Worm (Caenorhabditis elegans) whole organism, L3 larva: ENCODE results near the gene cdr-7.

Experiments
- aly-2 ChIP-seq: fragments of 150-350 bp; optimal IDR thresholded peaks from 2 replicates; lab custom pipeline; 2014; ENCODE audit warnings: missing biosample characterization, missing genetic modification characterization
- elt-1 ChIP-seq: fragments of 150-350 bp; optimal IDR thresholded peaks from 2 replicates; lab custom pipeline; 2014; ENCODE audit warnings: missing biosample characterization, missing genetic modification characterization
- lin-39 ChIP-seq: fragments of 150-350 bp; optimal IDR thresholded peaks from 2 replicates; lab custom pipeline; 2018; ENCODE audit warnings: missing biosample characterization, missing genetic modification reagents, missing genetic modification characterization
- mdl-1 ChIP-seq: fragments of 150-350 bp; optimal IDR thresholded peaks from 2 replicates; lab custom pipeline; 2014; ENCODE audit warnings: missing biosample characterization, missing genetic modification characterization
- nfya-1 ChIP-seq: sonication (generic microtip); optimal IDR thresholded peaks from 2 replicates; lab custom pipeline; 2017; ENCODE audit warnings: missing genetic modification characterization, mild to moderate bottlenecking, missing compliant biosample characterization, antibody characterized with exemption, moderate library complexity; ENCODE audit not compliant: insufficient read depth
- nhr-237 ChIP-seq: fragments of 150-350 bp; optimal IDR thresholded peaks from 2 replicates; lab custom pipeline; 2014; ENCODE audit warnings: missing biosample characterization, missing genetic modification characterization
- nhr-25 ChIP-seq: sonication (generic microtip); optimal IDR thresholded peaks from 2 replicates; lab custom pipeline; 2017; ENCODE audit warnings: missing biosample characterization, missing genetic modification characterization
- snpc-4 ChIP-seq: fragments of 150-350 bp; optimal IDR thresholded peaks from 2 replicates; lab custom pipeline; 2014; ENCODE audit warnings: missing biosample characterization, missing genetic modification characterization
- unc-39 ChIP-seq: sonication (generic microtip); optimal IDR thresholded peaks from 4 replicates; lab custom pipeline; 2017; ENCODE audit warnings: missing biosample characterization, missing genetic modification characterization
- unc-62 ChIP-seq: fragments of 150-350 bp; sonication (generic microtip); optimal IDR thresholded peaks from 4 replicates; lab custom pipeline; 2014; ENCODE audit warnings: missing biosample characterization, missing genetic modification reagents, missing genetic modification characterization
- zag-1 ChIP-seq: fragments of 150-350 bp; optimal IDR thresholded peaks from 2 replicates; lab custom pipeline; 2014; ENCODE audit warnings: missing biosample characterization, missing genetic modification characterization
- ztf-11 ChIP-seq: fragments of 150-350 bp; optimal IDR thresholded peaks from 2 replicates; lab custom pipeline; 2014; ENCODE audit warnings: missing biosample characterization, missing genetic modification characterization

DNA sequence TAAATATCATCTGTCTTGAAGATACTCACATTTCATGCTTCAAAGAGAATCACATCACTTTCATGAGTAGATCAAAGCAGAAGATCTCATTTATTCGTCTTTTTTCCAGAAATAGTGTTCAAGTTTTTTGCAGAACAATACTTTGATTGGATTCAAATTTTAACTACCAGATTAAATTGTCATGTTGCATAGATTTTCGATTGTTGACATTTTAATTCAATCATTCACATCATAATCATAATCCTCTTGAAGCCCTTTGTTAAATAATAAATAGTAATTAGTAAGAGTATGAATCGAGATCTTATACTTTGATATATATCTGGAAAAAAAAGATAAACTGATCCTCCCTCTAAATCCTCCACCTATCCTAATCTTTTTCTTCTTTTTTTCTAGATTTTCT is 15.9 kb upstream of the cdr-7 start:
- no peak for TF ChIP-seq lin-39
- no peak for TF ChIP-seq nhr-25 (tag; lab: Kevin White, UChicago)
- no peak for TF ChIP-seq elt-1 (tag; lab: Kevin White, UChicago)
- no peak for TF ChIP-seq snpc-4
- TF ChIP-seq ztf-11 (tag; lab: Kevin White, UChicago), result no peak
- no peak for TF ChIP-seq nhr-237
- TF ChIP-seq unc-39 (tag; lab: Kevin White, UChicago), result no peak
- no peak for TF ChIP-seq mdl-1 (tag; lab: Kevin White, UChicago)
- no peak for TF ChIP-seq zag-1
- TF ChIP-seq aly-2 (tag; lab: Kevin White, UChicago), result no peak
- no peak for TF ChIP-seq unc-62 (GFP tag; lab: Kevin White, UChicago)
- no peak for TF ChIP-seq nfya-1 (tag; lab: Kevin White, UChicago)
